Fruit fly (Drosophila melanogaster) whole organism, embryonic: ENCODE results near the gene CG8892.
A peak's percentile ranks its signal among the peaks of the same experiment; 100 is the strongest.

ENCODE experiments used
- Adf1 ChIP-seq: fragments of 200-800 bp; sonication (Bioruptor generic); IDR thresholded peaks from 2 replicates; pipeline ENCODE4 v1.3.6; 2022; ENCODE audit warnings: missing biosample characterization, missing genetic modification characterization
- Antp ChIP-seq: fragments of 200-800 bp; sonication (Bioruptor generic); optimal IDR thresholded peaks from 3 replicates; lab custom pipeline; 2016; ENCODE audit warnings: missing biosample characterization, missing genetic modification characterization
- Awh ChIP-seq: fragments of 200-800 bp; sonication (Bioruptor generic); IDR thresholded peaks from 2 replicates; pipeline ENCODE4, ENCODE4 v1.3.6; 2022; ENCODE audit warnings: missing biosample characterization, missing genetic modification characterization
- Bdp1 ChIP-seq: fragments of 200-800 bp; sonication (Bioruptor generic); optimal IDR thresholded peaks from 3 replicates; lab custom pipeline; 2016; ENCODE audit warnings: missing biosample characterization, missing genetic modification characterization
- CG10431 ChIP-seq: fragments of 200-800 bp; sonication (Bioruptor generic); optimal IDR thresholded peaks from 3 replicates; lab custom pipeline; 2018; ENCODE audit warnings: missing biosample characterization, mild to moderate bottlenecking, missing genetic modification characterization
- CG11093 ChIP-seq: fragments of 200-800 bp; sonication (Bioruptor generic); IDR thresholded peaks from 3 replicates; pipeline ENCODE4 v1.3.6; 2022; ENCODE audit warnings: missing biosample characterization, missing genetic modification characterization
- CG13424 ChIP-seq: fragments of 200-800 bp; sonication (Bioruptor generic); optimal IDR thresholded peaks from 2 replicates; lab custom pipeline; 2019; ENCODE audit warnings: missing biosample characterization, mild to moderate bottlenecking, missing genetic modification characterization, moderate library complexity
- CG15269 ChIP-seq: fragments of 200-800 bp; sonication (Bioruptor generic); optimal IDR thresholded peaks from 2 replicates; lab custom pipeline; 2018; ENCODE audit warnings: missing biosample characterization, mild to moderate bottlenecking, missing genetic modification characterization, moderate library complexity
- CG15479 ChIP-seq: fragments of 200-800 bp; sonication (Bioruptor generic); optimal IDR thresholded peaks from 3 replicates; lab custom pipeline; 2019; ENCODE audit warnings: missing biosample characterization, mild to moderate bottlenecking, missing genetic modification characterization, moderate library complexity
- CG1647 ChIP-seq: fragments of 200-800 bp; sonication (Bioruptor generic); optimal IDR thresholded peaks from 3 replicates; lab custom pipeline; 2016; ENCODE audit warnings: missing biosample characterization, missing genetic modification characterization
- CG16813 ChIP-seq: fragments of 200-800 bp; sonication (Bioruptor generic); IDR thresholded peaks from 3 replicates; pipeline ENCODE4 v1.3.6; 2022; ENCODE audit warnings: missing biosample characterization, missing genetic modification characterization; ENCODE audit not compliant: partially characterized antibody
- CG17186 ChIP-seq: fragments of 200-800 bp; sonication (Bioruptor generic); optimal IDR thresholded peaks from 3 replicates; lab custom pipeline; 2017; ENCODE audit warnings: missing biosample characterization, missing genetic modification reagents, missing genetic modification characterization
- CG17568 ChIP-seq: fragments of 200-800 bp; sonication (Bioruptor generic); optimal IDR thresholded peaks from 2 replicates; lab custom pipeline; 2018; ENCODE audit warnings: missing biosample characterization, mild to moderate bottlenecking, missing genetic modification characterization, moderate library complexity
- CG30431 ChIP-seq: fragments of 200-800 bp; sonication (Bioruptor generic); optimal IDR thresholded peaks from 2 replicates; lab custom pipeline; 2017; ENCODE audit warnings: missing biosample characterization, missing genetic modification characterization
- CG3065 ChIP-seq: fragments of 200-800 bp; sonication (Bioruptor generic); optimal IDR thresholded peaks from 2 replicates; lab custom pipeline; 2016; ENCODE audit warnings: missing biosample characterization, missing genetic modification characterization
- CG3163 ChIP-seq: fragments of 200-800 bp; sonication (Bioruptor generic); optimal IDR thresholded peaks from 3 replicates; lab custom pipeline; 2016; ENCODE audit warnings: missing biosample characterization, missing genetic modification characterization
- CG3281 ChIP-seq: fragments of 200-800 bp; sonication (Bioruptor generic); optimal IDR thresholded peaks from 3 replicates; lab custom pipeline; 2017; ENCODE audit warnings: missing biosample characterization, mild to moderate bottlenecking, missing genetic modification characterization
- CG6175 ChIP-seq: fragments of 200-800 bp; sonication (Bioruptor generic); IDR thresholded peaks from 3 replicates; pipeline ENCODE4 v1.3.6; 2022; ENCODE audit warnings: missing biosample characterization, missing genetic modification characterization
- CG6813 ChIP-seq: fragments of 200-800 bp; sonication (Bioruptor generic); optimal IDR thresholded peaks from 2 replicates; lab custom pipeline; 2017; ENCODE audit warnings: missing biosample characterization, missing genetic modification characterization, mild to moderate bottlenecking, moderate library complexity, missing genetic modification reagents
- CG7271 ChIP-seq: fragments of 200-800 bp; sonication (Bioruptor generic); optimal IDR thresholded peaks from 2 replicates; lab custom pipeline; 2018; ENCODE audit warnings: missing biosample characterization, mild to moderate bottlenecking, missing genetic modification characterization, moderate library complexity
- CG8765 ChIP-seq: fragments of 200-800 bp; sonication (Bioruptor generic); IDR thresholded peaks from 2 replicates; pipeline ENCODE4 v1.3.6; 2022; ENCODE audit warnings: missing biosample characterization, missing genetic modification characterization
- CG9727 ChIP-seq: fragments of 200-800 bp; sonication (Bioruptor generic); optimal IDR thresholded peaks from 3 replicates; lab custom pipeline; 2017; ENCODE audit warnings: missing biosample characterization, mild to moderate bottlenecking, missing genetic modification characterization
- CG9817 ChIP-seq: fragments of 200-800 bp; sonication (Bioruptor generic); optimal IDR thresholded peaks from 2 replicates; lab custom pipeline; 2018; ENCODE audit warnings: missing biosample characterization, mild to moderate bottlenecking, missing genetic modification characterization, moderate library complexity
- CG9876 ChIP-seq: fragments of 200-800 bp; sonication (Bioruptor generic); optimal IDR thresholded peaks from 2 replicates; lab custom pipeline; 2016; ENCODE audit warnings: missing biosample characterization, missing genetic modification characterization
- Camta ChIP-seq: fragments of 200-800 bp; sonication (Bioruptor generic); optimal IDR thresholded peaks from 2 replicates; lab custom pipeline; 2016; ENCODE audit warnings: missing biosample characterization, missing genetic modification characterization
- D19A ChIP-seq: fragments of 200-800 bp; optimal IDR thresholded peaks from 3 replicates; lab custom pipeline; 2019; ENCODE audit warnings: missing biosample characterization, mild to moderate bottlenecking, missing genetic modification characterization, moderate library complexity
- E2f1 ChIP-seq: fragments of 200-800 bp; sonication (Bioruptor generic); IDR thresholded peaks from 2 replicates; pipeline ENCODE4 v1.3.6; 2022; ENCODE audit warnings: missing biosample characterization, missing genetic modification characterization
- Gug ChIP-seq: fragments of 200-800 bp; sonication (Bioruptor generic); IDR thresholded peaks from 4 replicates; pipeline ENCODE4 v1.3.6; 2022; ENCODE audit warnings: missing biosample characterization, missing genetic modification characterization
- HHEX ChIP-seq: fragments of 200-800 bp; sonication (Bioruptor generic); optimal IDR thresholded peaks from 3 replicates; lab custom pipeline; 2017; ENCODE audit warnings: missing biosample characterization, mild to moderate bottlenecking, missing genetic modification characterization, missing genetic modification reagents
- Hr39 ChIP-seq: fragments of >200 bp; optimal IDR thresholded peaks from 2 replicates; lab custom pipeline; 2017
- Lhr ChIP-seq: fragments of 200-800 bp; sonication (Bioruptor generic); optimal IDR thresholded peaks from 3 replicates; lab custom pipeline; 2017; ENCODE audit warnings: mild to moderate bottlenecking, missing biosample characterization, missing genetic modification reagents, missing genetic modification characterization
- MTF-1 ChIP-seq: fragments of 200-800 bp; sonication (Bioruptor generic); optimal IDR thresholded peaks from 2 replicates; lab custom pipeline; 2018; ENCODE audit warnings: missing biosample characterization, mild to moderate bottlenecking, missing genetic modification characterization, borderline replicate concordance
- NC2β ChIP-seq: fragments of 200-800 bp; sonication (Bioruptor generic); optimal IDR thresholded peaks from 2 replicates; lab custom pipeline; 2016; ENCODE audit warnings: missing biosample characterization, missing genetic modification characterization
- Oaz ChIP-seq: fragments of 200-800 bp; sonication (Bioruptor generic); IDR thresholded peaks from 2 replicates; pipeline ENCODE4 v1.3.6; 2022; ENCODE audit warnings: missing biosample characterization, missing genetic modification characterization
- YL-1 ChIP-seq: fragments of 200-800 bp; sonication (Bioruptor generic); optimal IDR thresholded peaks from 3 replicates; lab custom pipeline; 2017; ENCODE audit warnings: missing biosample characterization, mild to moderate bottlenecking, missing genetic modification characterization
- cg ChIP-seq: fragments of 200-800 bp; sonication (Bioruptor generic); optimal IDR thresholded peaks from 3 replicates; lab custom pipeline; 2019; ENCODE audit warnings: missing biosample characterization, mild to moderate bottlenecking, missing genetic modification characterization, moderate library complexity
- dati ChIP-seq: fragments of 200-800 bp; sonication (Bioruptor generic); IDR thresholded peaks from 2 replicates; pipeline ENCODE4 v1.3.6; 2022; ENCODE audit warnings: missing biosample characterization, missing genetic modification characterization
- eve ChIP-seq, 2 experiments: fragments of >200 bp; optimal IDR thresholded peaks; 2 replicates each; lab custom pipeline; 2017; ENCODE audit warnings: missing biosample characterization in 2 of 2, missing genetic modification characterization in 2 of 2
- gcm2 ChIP-seq: fragments of 200-800 bp; sonication (Bioruptor generic); optimal IDR thresholded peaks from 2 replicates; lab custom pipeline; 2016; ENCODE audit warnings: missing biosample characterization, missing genetic modification characterization
- lbe ChIP-seq: fragments of 200-800 bp; sonication (Bioruptor generic); optimal IDR thresholded peaks from 2 replicates; lab custom pipeline; 2016; ENCODE audit warnings: missing biosample characterization, mild to moderate bottlenecking, missing genetic modification characterization
- mld ChIP-seq: fragments of 200-800 bp; sonication (Bioruptor generic); IDR thresholded peaks from 3 replicates; pipeline ENCODE4 v1.3.6; 2022; ENCODE audit warnings: missing biosample characterization, missing genetic modification characterization; ENCODE audit not compliant: partially characterized antibody
- nom ChIP-seq: fragments of 200-800 bp; sonication (Bioruptor generic); optimal IDR thresholded peaks from 2 replicates; lab custom pipeline; 2017; ENCODE audit warnings: missing biosample characterization, missing genetic modification characterization, mild to moderate bottlenecking, moderate library complexity, missing genetic modification reagents
- otp ChIP-seq: fragments of 200-800 bp; sonication (Bioruptor generic); IDR thresholded peaks from 3 replicates; pipeline ENCODE4, ENCODE4 v1.3.6; 2022; ENCODE audit warnings: missing biosample characterization, missing genetic modification characterization
- pho ChIP-seq: fragments of 200-800 bp; sonication (Bioruptor generic); optimal IDR thresholded peaks from 2 replicates; lab custom pipeline; 2016; ENCODE audit warnings: missing biosample characterization, missing genetic modification characterization
- seq ChIP-seq: fragments of 200-800 bp; sonication (Bioruptor generic); IDR thresholded peaks from 2 replicates; pipeline ENCODE4 v1.3.6; 2022; ENCODE audit warnings: missing biosample characterization, missing genetic modification characterization
- sima ChIP-seq: fragments of 200-800 bp; sonication (Bioruptor generic); optimal IDR thresholded peaks from 2 replicates; lab custom pipeline; 2016; ENCODE audit warnings: missing biosample characterization, missing genetic modification characterization
- so ChIP-seq: fragments of 200-800 bp; sonication (Bioruptor generic); IDR thresholded peaks from 3 replicates; pipeline ENCODE4 v1.3.6; 2022; ENCODE audit warnings: missing biosample characterization, missing genetic modification characterization
- twi ChIP-seq: fragments of 200-800 bp; optimal IDR thresholded peaks from 2 replicates; lab custom pipeline; 2019; ENCODE audit warnings: missing biosample characterization, mild to moderate bottlenecking, missing genetic modification characterization, moderate library complexity
- usp ChIP-seq: fragments of >200 bp; optimal IDR thresholded peaks from 2 replicates; lab custom pipeline; 2017; ENCODE audit warnings: missing biosample characterization, missing genetic modification characterization
- vvl ChIP-seq: fragments of 200-800 bp; sonication (Bioruptor generic); IDR thresholded peaks from 2 replicates; pipeline ENCODE4 v1.3.6; 2022; ENCODE audit warnings: missing biosample characterization, missing genetic modification characterization
- wdn ChIP-seq: fragments of 200-800 bp; sonication (Bioruptor generic); IDR thresholded peaks from 2 replicates; pipeline ENCODE4 v1.3.6; 2022; ENCODE audit warnings: missing biosample characterization, missing genetic modification characterization

CG8892 gene

DNA sequence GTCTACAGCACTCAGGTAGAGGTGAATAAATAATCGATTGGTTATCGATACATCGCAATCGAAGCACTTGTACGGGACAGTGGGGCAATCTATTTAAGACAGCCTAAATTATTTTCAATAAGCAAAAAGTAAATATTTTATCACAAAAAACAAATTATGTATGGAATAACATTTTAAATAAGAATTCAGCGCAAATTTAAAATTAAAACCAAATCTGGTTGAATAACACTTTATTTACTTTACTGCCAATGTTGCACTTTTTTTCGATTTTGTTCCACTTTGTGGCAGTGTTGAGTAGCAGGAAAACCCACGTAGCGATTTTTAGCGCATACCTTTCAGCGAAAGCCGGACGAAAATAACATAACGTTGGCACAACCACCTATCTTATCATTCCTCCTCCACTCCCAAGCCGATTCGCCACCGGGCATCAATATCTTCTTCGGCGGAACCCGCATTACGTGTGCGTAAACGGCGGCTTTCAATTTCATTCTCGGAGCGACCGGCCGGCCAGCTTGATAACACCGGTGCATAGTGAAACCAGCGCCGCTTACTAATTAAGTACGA lies 4.3 kb downstream of the CG8892 start, which contains the start of the genes Gmd and CG3792 (continued):
- peak; percentile 72 for TF ChIP-seq CG3163
- peak; percentile 77 for TF ChIP-seq sima (GFP tag; lab: Kevin White, UChicago)
- TF ChIP-seq dati (GFP tag; lab: Robert Waterston, UW) = peak; percentile 84
- TF ChIP-seq CG11093 (GFP tag; lab: Robert Waterston, UW) = peak; percentile 94
- peak; percentile 89 for TF ChIP-seq MTF-1 (GFP tag; lab: Kevin White, UChicago)
- peak; percentile 96 for TF ChIP-seq pho (GFP tag; lab: Kevin White, UChicago)
- peak; percentile 93 for TF ChIP-seq CG8765
- TF ChIP-seq CG1647 (GFP tag; lab: Kevin White, UChicago) = peak; percentile 90
- peak in 1 of 2 experiments; percentile 67 for TF ChIP-seq eve (GFP tag; optimal IDR thresholded peaks at IDR 0.05; lab: Kevin White, UChicago)
- TF ChIP-seq Gug (GFP tag; lab: Robert Waterston, UW) = peak; percentile 94
- peak; percentile 96 for TF ChIP-seq CG9727 (GFP tag; lab: Kevin White, UChicago)
- peak; percentile 89 for TF ChIP-seq otp (GFP tag; lab: Robert Waterston, UW)
- TF ChIP-seq CG15479 (GFP tag; lab: Kevin White, UChicago) = peak; percentile 74
- TF ChIP-seq CG17568 (GFP tag; lab: Kevin White, UChicago) = no peak
- TF ChIP-seq nom (GFP tag; lab: Kevin White, UChicago) = peak; percentile 91
- TF ChIP-seq CG3065 (GFP tag; lab: Kevin White, UChicago) = peak; percentile 79
- TF ChIP-seq Antp = peak; percentile 95
- peak; percentile 92 for TF ChIP-seq CG6813 (GFP tag; lab: Kevin White, UChicago)
- peak; percentile 96 for TF ChIP-seq E2f1 (GFP tag; lab: Robert Waterston, UW)
- peak; percentile 91 for TF ChIP-seq lbe (GFP tag; lab: Kevin White, UChicago)
- peak; percentile 88 for TF ChIP-seq Bdp1 (GFP tag; lab: Kevin White, UChicago)
- peak; percentile 75 for TF ChIP-seq CG9876
- TF ChIP-seq so (GFP tag; lab: Robert Waterston, UW) = peak; percentile 92
- peak; percentile 96 for TF ChIP-seq Awh (GFP tag; lab: Robert Waterston, UW)
- TF ChIP-seq usp (GFP tag; lab: Kevin White, UChicago) = no peak
- TF ChIP-seq Adf1 (GFP tag; lab: Robert Waterston, UW) = peak; percentile 83
- peak; percentile 90 for TF ChIP-seq CG30431 (GFP tag; lab: Kevin White, UChicago)
- peak; percentile 90 for TF ChIP-seq gcm2 (GFP tag; lab: Kevin White, UChicago)
- TF ChIP-seq wdn (GFP tag; lab: Robert Waterston, UW) = peak; percentile 94
- peak; percentile 94 for TF ChIP-seq HHEX (GFP tag; lab: Kevin White, UChicago)
- TF ChIP-seq Hr39 (lab: Kevin White, UChicago) = no peak
- peak; percentile 81 for TF ChIP-seq Lhr (GFP tag; lab: Kevin White, UChicago)
- TF ChIP-seq CG3281 (GFP tag; lab: Kevin White, UChicago) = peak; percentile 95
- TF ChIP-seq NC2β = peak; percentile 91
- TF ChIP-seq Oaz (GFP tag; lab: Robert Waterston, UW) = peak; percentile 89
- peak; percentile 87 for TF ChIP-seq twi (tag; lab: Kevin White, UChicago)
- peak; percentile 88 for TF ChIP-seq CG6175 (GFP tag; lab: Robert Waterston, UW)
- peak; percentile 84 for TF ChIP-seq CG16813 (GFP tag; lab: Robert Waterston, UW)
- peak; percentile 82 for TF ChIP-seq YL-1 (GFP tag; lab: Kevin White, UChicago)
- peak; percentile 88 for TF ChIP-seq CG13424 (tag; lab: Kevin White, UChicago)
- TF ChIP-seq vvl = peak; percentile 98
- TF ChIP-seq CG15269 = no peak
- TF ChIP-seq mld (GFP tag; lab: Robert Waterston, UW) = peak; percentile 61; the same call in 1 of the 3 replicates
- TF ChIP-seq CG17186 (GFP tag; lab: Kevin White, UChicago) = peak; percentile 63
- TF ChIP-seq CG9817 = peak; percentile 92
- peak; percentile 95 for TF ChIP-seq seq (GFP tag; lab: Robert Waterston, UW)
- TF ChIP-seq cg (GFP tag; lab: Kevin White, UChicago) = no peak
- peak; percentile 82 for TF ChIP-seq CG10431 (GFP tag; lab: Kevin White, UChicago)
- peak; percentile 91 for TF ChIP-seq D19A (tag; lab: Kevin White, UChicago)
- peak; percentile 96 for TF ChIP-seq Camta (GFP tag; lab: Kevin White, UChicago)
- TF ChIP-seq CG7271 (tag; lab: Kevin White, UChicago) = peak; percentile 77
